Fruit fly (Drosophila melanogaster) whole organism, embryonic: ENCODE measurements around the gene hook.

ENCODE experiments used
- Adf1 ChIP-seq: fragments of 200-800 bp; sonication (Bioruptor generic); IDR thresholded peaks from 2 replicates; pipeline ENCODE4 v1.3.6; 2022; ENCODE audit warnings: missing biosample characterization, missing genetic modification characterization
- B-H2 ChIP-seq: fragments of 200-800 bp; sonication (Bioruptor generic); optimal IDR thresholded peaks from 2 replicates; lab custom pipeline; 2018; ENCODE audit warnings: missing biosample characterization, mild to moderate bottlenecking, missing genetic modification characterization
- BEAF-32 ChIP-seq: fragments of 200-800 bp; sonication (Bioruptor generic); optimal IDR thresholded peaks from 3 replicates; lab custom pipeline; 2017; ENCODE audit warnings: missing biosample characterization, missing genetic modification characterization, mild to moderate bottlenecking, moderate library complexity, missing genetic modification reagents
- Bteb2 ChIP-seq: fragments of 200-800 bp; sonication (Bioruptor generic); optimal IDR thresholded peaks from 2 replicates; lab custom pipeline; 2016; ENCODE audit warnings: missing biosample characterization, missing genetic modification characterization
- CG12071 ChIP-seq: fragments of 200-800 bp; sonication (Bioruptor generic); optimal IDR thresholded peaks from 3 replicates; lab custom pipeline; 2018; ENCODE audit warnings: missing biosample characterization, mild to moderate bottlenecking, missing genetic modification characterization
- CG12659 ChIP-seq: fragments of 200-800 bp; sonication (Bioruptor generic); optimal IDR thresholded peaks from 3 replicates; lab custom pipeline; 2017; ENCODE audit warnings: mild to moderate bottlenecking, missing biosample characterization, missing genetic modification reagents, missing genetic modification characterization
- CG13123 ChIP-seq: fragments of 200-800 bp; sonication (Bioruptor generic); optimal IDR thresholded peaks from 2 replicates; lab custom pipeline; 2016; ENCODE audit warnings: missing biosample characterization, missing genetic modification characterization
- CG14050 ChIP-seq: fragments of 200-800 bp; sonication (Bioruptor generic); IDR thresholded peaks from 3 replicates; pipeline ENCODE4 v1.3.6; 2022; ENCODE audit warnings: missing biosample characterization, missing genetic modification characterization
- CG17912 ChIP-seq: fragments of 200-800 bp; sonication (Bioruptor generic); optimal IDR thresholded peaks from 2 replicates; lab custom pipeline; 2018; ENCODE audit warnings: missing biosample characterization, mild to moderate bottlenecking, missing genetic modification characterization
- CG1792 ChIP-seq: fragments of 200-800 bp; sonication (Bioruptor generic); optimal IDR thresholded peaks from 2 replicates; lab custom pipeline; 2016; ENCODE audit warnings: missing biosample characterization, missing genetic modification characterization
- CG18619 ChIP-seq: fragments of 200-800 bp; sonication (Bioruptor generic); optimal IDR thresholded peaks from 3 replicates; lab custom pipeline; 2017; ENCODE audit warnings: missing biosample characterization, mild to moderate bottlenecking, missing genetic modification characterization
- CG2199 ChIP-seq: fragments of 200-800 bp; sonication (Bioruptor generic); IDR thresholded peaks from 3 replicates; pipeline ENCODE4 v1.3.6; 2022; ENCODE audit warnings: missing biosample characterization, missing genetic modification characterization
- CG2678 ChIP-seq: fragments of 200-800 bp; sonication (Bioruptor generic); optimal IDR thresholded peaks from 3 replicates; lab custom pipeline; 2019; ENCODE audit warnings: missing biosample characterization, mild to moderate bottlenecking, missing genetic modification characterization, moderate library complexity
- CG31224 ChIP-seq: fragments of 200-800 bp; sonication (Bioruptor generic); IDR thresholded peaks from 2 replicates; pipeline ENCODE4 v1.3.6; 2022; ENCODE audit warnings: missing biosample characterization, missing genetic modification characterization
- CG3163 ChIP-seq: fragments of 200-800 bp; sonication (Bioruptor generic); optimal IDR thresholded peaks from 3 replicates; lab custom pipeline; 2016; ENCODE audit warnings: missing biosample characterization, missing genetic modification characterization
- CG4617 ChIP-seq: fragments of 200-800 bp; sonication (Bioruptor generic); optimal IDR thresholded peaks from 3 replicates; lab custom pipeline; 2016; ENCODE audit warnings: missing biosample characterization, missing genetic modification characterization, borderline replicate concordance
- CG6683 ChIP-seq: fragments of 200-800 bp; sonication (Bioruptor generic); optimal IDR thresholded peaks from 2 replicates; lab custom pipeline; 2017; ENCODE audit warnings: missing biosample characterization, mild to moderate bottlenecking, missing genetic modification characterization, missing genetic modification reagents
- CG7357 ChIP-seq: fragments of 200-800 bp; sonication (Bioruptor generic); IDR thresholded peaks from 3 replicates; pipeline ENCODE4 v1.3.6; 2022; ENCODE audit warnings: missing biosample characterization, missing genetic modification characterization
- CG7839 ChIP-seq: fragments of 200-800 bp; sonication (Bioruptor generic); optimal IDR thresholded peaks from 3 replicates; lab custom pipeline; 2018; ENCODE audit warnings: missing biosample characterization, mild to moderate bottlenecking, missing genetic modification characterization, moderate library complexity
- CG7928 ChIP-seq: fragments of 200-800 bp; sonication (Bioruptor generic); optimal IDR thresholded peaks from 2 replicates; lab custom pipeline; 2017; ENCODE audit warnings: missing biosample characterization, mild to moderate bottlenecking, missing genetic modification characterization
- CG9797 ChIP-seq: fragments of 200-800 bp; sonication (Bioruptor generic); optimal IDR thresholded peaks from 3 replicates; lab custom pipeline; 2018; ENCODE audit warnings: missing biosample characterization, mild to moderate bottlenecking, missing genetic modification characterization
- CTCF ChIP-seq: fragments of 200-800 bp; sonication (Bioruptor generic); optimal IDR thresholded peaks from 2 replicates; lab custom pipeline; 2017; ENCODE audit warnings: missing biosample characterization, mild to moderate bottlenecking, missing genetic modification characterization, moderate library complexity
- Dip3 ChIP-seq: fragments of 200-800 bp; sonication (Bioruptor generic); optimal IDR thresholded peaks from 3 replicates; lab custom pipeline; 2016; ENCODE audit warnings: missing biosample characterization, missing genetic modification characterization
- Doc3 ChIP-seq: fragments of 200-800 bp; sonication (Bioruptor generic); IDR thresholded peaks from 3 replicates; pipeline ENCODE4 v1.3.6; 2022; ENCODE audit warnings: missing biosample characterization, missing genetic modification characterization; ENCODE audit not compliant: partially characterized antibody
- Eip74EF ChIP-seq, 2 experiments: fragments of 200-800 bp in 1 of 2; fragments of >200 bp in 1 of 2; sonication (Bioruptor generic) in 1 of 2; optimal IDR thresholded peaks; 2 replicates each; lab custom pipeline; 2017 to 2019; ENCODE audit warnings: missing biosample characterization in 2 of 2, missing genetic modification characterization in 2 of 2, mild to moderate bottlenecking in 1 of 2, moderate library complexity in 1 of 2
- HmgZ ChIP-seq: fragments of 200-800 bp; sonication (Bioruptor generic); optimal IDR thresholded peaks from 2 replicates; lab custom pipeline; 2018; ENCODE audit warnings: missing biosample characterization, mild to moderate bottlenecking, missing genetic modification characterization
- Hr3 ChIP-seq: fragments of 200-800 bp; sonication (Bioruptor generic); optimal IDR thresholded peaks from 3 replicates; lab custom pipeline; 2016; ENCODE audit warnings: missing biosample characterization, missing genetic modification characterization
- Myb ChIP-seq: fragments of 200-800 bp; sonication (Bioruptor generic); optimal IDR thresholded peaks from 2 replicates; lab custom pipeline; 2016; ENCODE audit warnings: missing biosample characterization, missing genetic modification characterization
- Ravus ChIP-seq: fragments of 200-800 bp; sonication (Bioruptor generic); IDR thresholded peaks from 2 replicates; pipeline ENCODE4 v1.3.6; 2022; ENCODE audit warnings: missing biosample characterization, missing genetic modification characterization
- Scr ChIP-seq: fragments of 200-800 bp; sonication (Bioruptor generic); IDR thresholded peaks from 2 replicates; pipeline ENCODE4 v1.3.6; 2022; ENCODE audit warnings: missing biosample characterization, missing genetic modification characterization; ENCODE audit not compliant: partially characterized antibody
- Sox102F ChIP-seq: fragments of 200-800 bp; sonication (Bioruptor generic); optimal IDR thresholded peaks from 2 replicates; lab custom pipeline; 2018; ENCODE audit warnings: missing biosample characterization, mild to moderate bottlenecking, missing genetic modification characterization, moderate library complexity
- Stat92E ChIP-seq, 3 experiments: fragments of >200 bp in 2 of 3; fragments of 200-800 bp in 1 of 3; sonication (Bioruptor generic) in 1 of 3; optimal IDR thresholded peaks; 2 replicates each; lab custom pipeline; 2017 to 2019; ENCODE audit warnings: missing biosample characterization in 3 of 3, missing genetic modification characterization in 3 of 3, mild to moderate bottlenecking in 1 of 3, moderate library complexity in 1 of 3
- ato ChIP-seq: fragments of 200-800 bp; sonication (Bioruptor generic); IDR thresholded peaks from 2 replicates; pipeline ENCODE4 v1.3.6; 2022; ENCODE audit warnings: missing biosample characterization, missing genetic modification characterization; ENCODE audit not compliant: partially characterized antibody
- cg ChIP-seq: fragments of 200-800 bp; sonication (Bioruptor generic); optimal IDR thresholded peaks from 3 replicates; lab custom pipeline; 2019; ENCODE audit warnings: missing biosample characterization, mild to moderate bottlenecking, missing genetic modification characterization, moderate library complexity
- croc ChIP-seq: fragments of 200-800 bp; sonication (Bioruptor generic); conservative IDR thresholded peaks from 3 replicates; pipeline ENCODE4 v1.3.6; 2022; ENCODE audit warnings: missing biosample characterization, missing genetic modification characterization
- crp ChIP-seq, 2 experiments: fragments of 200-800 bp; sonication (Bioruptor generic); optimal IDR thresholded peaks; 2 replicates in 1 of 2; 3 replicates in 1 of 2; lab custom pipeline; 2017; ENCODE audit warnings: missing biosample characterization in 2 of 2, missing genetic modification characterization in 2 of 2, mild to moderate bottlenecking in 1 of 2, moderate library complexity in 1 of 2
- dan ChIP-seq: fragments of 200-800 bp; sonication (Bioruptor generic); IDR thresholded peaks from 2 replicates; pipeline ENCODE4 v1.3.6; 2022; ENCODE audit warnings: missing biosample characterization, missing genetic modification characterization
- dimm ChIP-seq: fragments of 200-800 bp; sonication (Bioruptor generic); IDR thresholded peaks from 2 replicates; pipeline ENCODE4 v1.3.6; 2022; ENCODE audit warnings: missing biosample characterization, missing genetic modification characterization
- en ChIP-seq: fragments of 200-800 bp; sonication (Bioruptor generic); optimal IDR thresholded peaks from 2 replicates; lab custom pipeline; 2016; ENCODE audit warnings: missing biosample characterization, missing genetic modification characterization
- fd64A ChIP-seq: fragments of 200-800 bp; sonication (Bioruptor generic); optimal IDR thresholded peaks from 3 replicates; lab custom pipeline; 2018; ENCODE audit warnings: missing biosample characterization, mild to moderate bottlenecking, missing genetic modification characterization
- ind ChIP-seq: fragments of 200-800 bp; sonication (Bioruptor generic); optimal IDR thresholded peaks from 3 replicates; lab custom pipeline; 2016; ENCODE audit warnings: missing biosample characterization, missing genetic modification characterization
- nom ChIP-seq: fragments of 200-800 bp; sonication (Bioruptor generic); optimal IDR thresholded peaks from 2 replicates; lab custom pipeline; 2017; ENCODE audit warnings: missing biosample characterization, missing genetic modification characterization, mild to moderate bottlenecking, moderate library complexity, missing genetic modification reagents
- peb ChIP-seq: fragments of 200-800 bp; sonication (Bioruptor generic); IDR thresholded peaks from 2 replicates; pipeline ENCODE4 v1.3.6; 2022; ENCODE audit warnings: missing biosample characterization, missing genetic modification characterization
- phol ChIP-seq: fragments of 200-800 bp; sonication (Bioruptor generic); optimal IDR thresholded peaks from 3 replicates; lab custom pipeline; 2018; ENCODE audit warnings: missing biosample characterization, mild to moderate bottlenecking, missing genetic modification characterization, moderate library complexity
- row ChIP-seq: fragments of 200-800 bp; sonication (Bioruptor generic); IDR thresholded peaks from 3 replicates; pipeline ENCODE4 v1.3.6; 2022; ENCODE audit warnings: missing biosample characterization, missing genetic modification characterization
- sr ChIP-seq: fragments of 200-800 bp; sonication (Bioruptor generic); IDR thresholded peaks from 3 replicates; pipeline ENCODE4 v1.3.6; 2022; ENCODE audit warnings: missing biosample characterization, missing genetic modification characterization
- tll ChIP-seq, 2 experiments: fragments of 200-800 bp in 1 of 2; fragments of >200 bp in 1 of 2; sonication (Bioruptor generic) in 1 of 2; optimal IDR thresholded peaks; 2 replicates each; lab custom pipeline; 2017 to 2019; ENCODE audit warnings: missing biosample characterization in 2 of 2, missing genetic modification characterization in 2 of 2, mild to moderate bottlenecking in 1 of 2, moderate library complexity in 1 of 2
- tna ChIP-seq: fragments of 200-800 bp; sonication (Bioruptor generic); IDR thresholded peaks from 2 replicates; pipeline ENCODE4 v1.3.6; 2022; ENCODE audit warnings: missing biosample characterization, missing genetic modification characterization; ENCODE audit not compliant: partially characterized antibody
- twi ChIP-seq: fragments of 200-800 bp; optimal IDR thresholded peaks from 2 replicates; lab custom pipeline; 2019; ENCODE audit warnings: missing biosample characterization, mild to moderate bottlenecking, missing genetic modification characterization, moderate library complexity

hook gene

DNA sequence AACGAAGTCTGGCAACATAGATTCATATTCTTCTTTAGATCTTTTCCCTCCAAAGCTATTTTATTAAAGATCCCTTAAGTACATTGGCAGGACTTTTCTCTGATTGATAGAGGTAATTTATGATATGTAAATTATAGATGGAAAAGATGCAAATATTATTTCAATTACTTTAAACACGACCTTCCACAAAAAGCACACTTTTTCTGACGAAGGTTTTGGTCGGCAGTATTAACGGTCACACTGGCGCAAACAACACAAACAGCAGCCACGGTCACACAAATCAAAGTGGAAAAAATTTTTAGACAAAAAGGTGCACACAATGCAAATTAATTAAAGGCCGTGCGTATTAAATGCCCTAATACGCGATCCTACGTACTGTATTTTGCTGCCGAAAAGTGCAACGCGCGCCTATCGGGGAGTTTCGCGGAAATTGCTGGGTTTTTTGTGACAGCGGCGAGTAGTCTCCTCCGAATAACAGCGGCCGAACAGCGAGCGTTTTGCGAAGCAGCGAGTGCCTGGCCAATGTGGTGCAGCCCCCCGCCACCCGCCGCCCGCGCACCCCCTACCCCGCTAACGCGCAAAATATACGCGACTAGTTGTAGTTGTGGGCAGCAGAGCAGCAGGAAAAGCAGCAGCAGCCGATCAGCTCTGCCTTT lies 20.7 kb upstream of the hook start, which contains the start of gene CG10492 (continued):
- TF ChIP-seq peb (no peak), CG9797 (peak; percentile 92), nom (GFP tag; lab: Kevin White, UChicago) (peak; percentile 28), crp (GFP tag; optimal IDR thresholded peaks at IDR 0.05; lab: Kevin White, UChicago) (no peak), CG4617 (peak; percentile 92), CTCF (GFP tag; lab: Kevin White, UChicago) (peak; percentile 37), CG6683 (GFP tag; lab: Kevin White, UChicago) (no peak), Adf1 (GFP tag; lab: Robert Waterston, UW) (peak; percentile 84), CG2199 (GFP tag; lab: Robert Waterston, UW) (0 out of 3 replicates have a peak, but pooled peaks have one; percentile 15), CG14050 (no peak), en (no peak), CG3163 (GFP tag; lab: Kevin White, UChicago) (no peak), ind (GFP tag; lab: Kevin White, UChicago) (no peak), cg (GFP tag; lab: Kevin White, UChicago) (no peak), Doc3 (GFP tag; lab: Robert Waterston, UW) (no peak), Scr (GFP tag; lab: Robert Waterston, UW) (no peak), CG7928 (GFP tag; lab: Kevin White, UChicago) (no peak), CG31224 (GFP tag; lab: Robert Waterston, UW) (no peak), dan (GFP tag; lab: Robert Waterston, UW) (no peak), sr (GFP tag; lab: Robert Waterston, UW) (peak; percentile 29; the same call in 1 of the 3 replicates), phol (tag; lab: Kevin White, UChicago) (peak; percentile 62), Sox102F (no peak), Stat92E (GFP tag; optimal IDR thresholded peaks at IDR 0.05; lab: Kevin White, UChicago) (no peak), dimm (no peak), CG18619 (GFP tag; lab: Kevin White, UChicago) (no peak), CG1792 (no peak), CG17912 (GFP tag; lab: Kevin White, UChicago) (no peak), HmgZ (tag; lab: Kevin White, UChicago) (peak; percentile 15), Myb (GFP tag; lab: Kevin White, UChicago) (peak; percentile 53), tll (GFP tag; optimal IDR thresholded peaks at IDR 0.05; lab: Kevin White, UChicago) (no peak), Bteb2 (GFP tag; lab: Kevin White, UChicago) (no peak), B-H2 (GFP tag; lab: Kevin White, UChicago) (no peak), twi (no peak), CG7357 (GFP tag; lab: Robert Waterston, UW) (no peak), BEAF-32 (GFP tag; lab: Kevin White, UChicago) (peak; percentile 60), croc (GFP tag; lab: Robert Waterston, UW) (no peak), CG2678 (tag; lab: Kevin White, UChicago) (no peak), Ravus (no peak), CG12659 (GFP tag; lab: Kevin White, UChicago) (peak; percentile 68), ato (GFP tag; lab: Robert Waterston, UW) (no peak), tna (no peak), Dip3 (GFP tag; lab: Kevin White, UChicago) (peak; percentile 12), CG7839 (no peak), CG12071 (GFP tag; lab: Kevin White, UChicago) (no peak), row (GFP tag; lab: Robert Waterston, UW) (peak; percentile 34; the same call in 2 of the 3 replicates), Hr3 (GFP tag; lab: Kevin White, UChicago) (no peak), CG13123 (GFP tag; lab: Kevin White, UChicago) (no peak), fd64A (GFP tag; lab: Kevin White, UChicago) (no peak), Eip74EF (GFP tag; optimal IDR thresholded peaks at IDR 0.05; lab: Kevin White, UChicago) (no peak)
